Worm (Caenorhabditis elegans): Measurements from ENCODE around the gene lir-2.

Gene lir-2

DNA sequence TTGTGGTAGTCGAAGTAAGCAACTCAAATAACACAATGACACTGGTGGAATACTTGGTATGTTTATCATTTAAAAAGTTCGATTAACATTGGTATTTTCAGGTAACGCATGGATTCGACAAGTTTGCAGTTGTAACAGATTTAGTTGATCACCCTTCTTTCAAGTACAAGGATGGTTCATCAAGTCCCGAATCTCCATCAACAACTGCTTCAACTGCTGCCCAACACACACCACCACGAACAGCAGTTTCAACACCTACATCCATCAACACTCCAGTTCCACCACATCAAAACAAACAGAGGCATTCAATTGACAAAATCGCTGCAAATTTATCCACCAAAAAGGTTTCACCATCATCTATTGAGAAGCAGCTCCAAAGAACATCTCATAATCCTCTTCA is 15.4 kb downstream of the lir-2 start:
- no peak for TF ChIP-seq nhr-28 (tag; optimal IDR thresholded peaks at IDR 0.05)

DNA sequence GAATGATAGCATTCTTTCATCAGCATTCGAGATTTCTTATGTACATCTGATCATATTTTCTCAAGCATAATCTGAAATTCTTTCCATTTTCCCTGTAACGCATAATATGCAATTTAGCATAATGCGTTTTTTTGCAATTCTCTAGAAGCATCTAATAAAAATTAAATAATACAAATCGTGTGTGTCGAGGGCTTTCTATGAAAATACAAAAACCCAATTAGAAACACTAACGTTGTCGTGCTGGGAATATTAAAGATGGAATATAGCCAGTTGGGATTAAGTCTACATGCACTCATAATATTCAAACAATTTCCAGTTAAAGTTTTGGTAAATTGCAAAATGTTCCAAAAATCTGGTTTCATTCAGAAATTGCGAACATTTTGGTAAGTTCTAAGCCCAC is 17.5 kb downstream of the lir-2 start, which contains the start of gene F18A1.1:
TSS of gene F18A1.1 (plus strand) at position 301 of the 400 bp plus-strand sequence.
- TF ChIP-seq nhr-77 (tag; optimal IDR thresholded peaks at IDR 0.05) (no peak), fkh-10 (GFP tag; optimal IDR thresholded peaks at IDR 0.05) (no peak), nhr-43 (tag; optimal IDR thresholded peaks at IDR 0.05; ENCODE audit: poor library complexity, severe bottlenecking) (peak; percentile 18), daf-12 (tag; optimal IDR thresholded peaks at IDR 0.05) (no peak), nhr-237 (tag; optimal IDR thresholded peaks at IDR 0.05) (no peak), unc-39 (tag; optimal IDR thresholded peaks at IDR 0.05) (no peak), elt-3 (tag; optimal IDR thresholded peaks at IDR 0.05) (no peak), fkh-2 (tag; optimal IDR thresholded peaks at IDR 0.05) (no peak), ZK546.5 (tag; optimal IDR thresholded peaks at IDR 0.05) (no peak), lin-15B (tag; optimal IDR thresholded peaks at IDR 0.05) (no peak), ceh-28 (tag; optimal IDR thresholded peaks at IDR 0.05) (peak; percentile 29), fos-1 (tag; optimal IDR thresholded peaks at IDR 0.05) (no peak), mml-1 (tag; optimal IDR thresholded peaks at IDR 0.05) (no peak), ceh-82 (tag; optimal IDR thresholded peaks at IDR 0.05) (no peak), nhr-28 (tag; optimal IDR thresholded peaks at IDR 0.05) (no peak), nhr-25 (tag; optimal IDR thresholded peaks at IDR 0.05) (no peak)

- TF ChIP-seq nhr-43 (tag; optimal IDR thresholded peaks at IDR 0.05; ENCODE audit: poor library complexity, severe bottlenecking) (no peak), pqm-1 (tag; optimal IDR thresholded peaks at IDR 0.05) (no peak), daf-12 (tag; optimal IDR thresholded peaks at IDR 0.05) (no peak), nfya-1 (tag; optimal IDR thresholded peaks at IDR 0.05; ENCODE audit: insufficient read depth) (no peak), skn-1 (tag; optimal IDR thresholded peaks at IDR 0.05) (no peak), nhr-77 (tag; optimal IDR thresholded peaks at IDR 0.05) (no peak), mdl-1 (tag; optimal IDR thresholded peaks at IDR 0.05) (no peak), aly-2 (tag; optimal IDR thresholded peaks at IDR 0.05) (no peak), egl-27 (tag; optimal IDR thresholded peaks at IDR 0.05) (no peak), R02D3.7 (tag; optimal IDR thresholded peaks at IDR 0.05) (no peak), hmg-11 (tag; optimal IDR thresholded peaks at IDR 0.05) (no peak), ama-1 (optimal IDR thresholded peaks at IDR 0.05) (no peak), fkh-10 (GFP tag; optimal IDR thresholded peaks at IDR 0.05) (no peak), eor-1 (tag; optimal IDR thresholded peaks at IDR 0.05) (no peak), ztf-11 (tag; optimal IDR thresholded peaks at IDR 0.05) (no peak), ceh-28 (tag; optimal IDR thresholded peaks at IDR 0.05) (no peak), ceh-82 (tag; optimal IDR thresholded peaks at IDR 0.05) (no peak), ZK546.5 (tag; optimal IDR thresholded peaks at IDR 0.05) (no peak), nhr-67 (tag; optimal IDR thresholded peaks at IDR 0.05) (no peak), pha-4 (tag; optimal IDR thresholded peaks at IDR 0.05) (no peak)
Measured at ce11 chrII:7690384-7690783, 23.3 kb downstream of the lir-2 start, which contains the start of gene pid-1. pid-1 (minus strand) TSS chrII:7690556.

- TF ChIP-seq daf-12 (tag; optimal IDR thresholded peaks at IDR 0.05): no peak
- no peak for TF ChIP-seq ceh-28 (tag; optimal IDR thresholded peaks at IDR 0.05)
- no peak for TF ChIP-seq lin-39 (tag; optimal IDR thresholded peaks at IDR 0.05)
- TF ChIP-seq snpc-4 (tag; optimal IDR thresholded peaks at IDR 0.05): no peak
- TF ChIP-seq elt-2 (tag; optimal IDR thresholded peaks at IDR 0.05): peak; percentile 87
- no peak for TF ChIP-seq zag-1 (tag; optimal IDR thresholded peaks at IDR 0.05)
- peak; percentile 78 for TF ChIP-seq pqm-1 (tag; optimal IDR thresholded peaks at IDR 0.05)
Measured at ce11 chrII:7693929-7694328, 26.9 kb downstream of the lir-2 start, which contains the start of gene nhx-2. nhx-2 (minus strand) TSS chrII:7693957.

DNA sequence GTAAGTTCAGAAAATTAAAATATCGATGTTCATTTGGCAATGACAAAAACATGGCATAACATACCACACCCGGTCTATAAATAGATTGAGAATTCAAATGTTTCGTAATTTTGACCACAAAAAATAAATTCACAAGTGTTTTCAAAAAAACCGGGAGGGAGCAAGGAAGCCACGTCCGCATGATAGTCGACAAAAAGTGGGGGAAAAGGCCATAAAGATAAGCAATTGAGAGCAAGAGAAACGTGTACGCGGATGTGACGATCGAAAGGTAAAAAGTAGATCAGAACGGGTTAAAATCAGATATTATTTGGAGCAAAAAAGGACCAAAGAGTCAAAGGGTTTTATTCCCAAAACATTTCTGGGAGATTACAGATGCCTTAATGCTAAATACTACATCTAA is 27.7 kb downstream of the lir-2 start:
- TF ChIP-seq jun-1 (tag; optimal IDR thresholded peaks at IDR 0.05): peak; percentile 31
- no peak for TF ChIP-seq fkh-2 (tag; optimal IDR thresholded peaks at IDR 0.05)
- TF ChIP-seq pqm-1 (tag; optimal IDR thresholded peaks at IDR 0.05): peak; percentile 66
- peak; percentile 85 for TF ChIP-seq elt-2 (tag; optimal IDR thresholded peaks at IDR 0.05)

ce11 chrII:7695636-7696035 is 28.6 kb downstream of the lir-2 start:
- TF ChIP-seq sea-2 (GFP tag; optimal IDR thresholded peaks at IDR 0.05) (no peak), pha-4 (tag; optimal IDR thresholded peaks at IDR 0.05) (peak; percentile 3), jun-1 (tag; optimal IDR thresholded peaks at IDR 0.05) (peak; percentile 55), elt-2 (tag; optimal IDR thresholded peaks at IDR 0.05) (peak; percentile 98), pqm-1 (tag; optimal IDR thresholded peaks at IDR 0.05) (peak; percentile 88), nfya-1 (tag; optimal IDR thresholded peaks at IDR 0.05; ENCODE audit: insufficient read depth) (no peak)

All from whole organism, L3 larva.